Worm (Caenorhabditis elegans): ENCODE results near the gene rho-1.
"Not testable (repeated sequence)": the region's sequence is repeated elsewhere in the genome, so short reads cannot be mapped to it uniquely, and the experiment has no call there.

DNA sequence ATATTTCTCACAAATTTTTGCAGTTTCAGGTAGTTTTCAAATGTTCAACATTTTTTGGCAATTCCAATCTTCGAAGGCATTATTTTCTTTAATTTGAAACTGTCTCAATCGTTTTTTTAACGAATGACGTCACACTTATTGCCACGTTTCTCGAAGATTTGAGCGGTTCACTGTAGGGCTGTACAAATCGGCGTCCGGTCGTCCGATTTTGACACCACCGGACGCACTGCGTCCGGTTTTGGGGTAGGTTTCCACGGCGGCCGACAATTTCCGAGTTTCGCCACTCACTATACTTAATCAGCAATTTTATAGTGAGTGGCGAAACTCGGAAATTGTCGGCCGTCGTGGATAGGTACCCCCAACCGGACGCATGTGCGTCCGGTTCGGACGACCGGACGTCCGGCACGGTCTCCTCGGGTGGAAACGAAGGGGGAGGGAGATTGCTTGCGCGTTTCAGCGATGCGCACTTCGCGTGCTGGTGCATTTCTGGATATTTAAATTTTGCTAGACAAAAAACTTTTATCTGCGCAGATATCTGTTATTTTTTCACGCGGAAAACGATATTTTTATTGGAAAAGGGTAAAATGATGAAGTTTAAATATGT lies 48.3 kb downstream of the rho-1 start:
- TF ChIP-seq ceh-32 (tag; optimal IDR thresholded peaks at IDR 0.05; ENCODE audit: poor library complexity); ama-1 (optimal IDR thresholded peaks at IDR 0.05); aly-2 (tag; optimal IDR thresholded peaks at IDR 0.05); pqm-1 (tag; optimal IDR thresholded peaks at IDR 0.05); skn-1 (tag; optimal IDR thresholded peaks at IDR 0.05); Y5F2A.4 (GFP tag; optimal IDR thresholded peaks at IDR 0.05); hlh-30 (tag; optimal IDR thresholded peaks at IDR 0.05; ENCODE audit: insufficient read depth); lin-15B (tag; optimal IDR thresholded peaks at IDR 0.05); nhr-237 (tag; optimal IDR thresholded peaks at IDR 0.05); tra-1 (GFP tag; IDR thresholded peaks at IDR 0.05): not testable (repeated sequence)

Measured in whole organism, L4 larva.